Worm (Caenorhabditis elegans) whole organism, L1 larva: Measurements from ENCODE around the gene cest-9.2.
A peak's percentile ranks its signal among the peaks of the same experiment; 100 is the strongest.

ENCODE experiments used
- C04F5.9 ChIP-seq: sonication (generic microtip); optimal IDR thresholded peaks from 2 replicates; lab custom pipeline; 2016; ENCODE audit warnings: missing genetic modification characterization, missing compliant biosample characterization
- C34B4.2 ChIP-seq: sonication (generic microtip); optimal IDR thresholded peaks from 2 replicates; lab custom pipeline; 2017; ENCODE audit warnings: mild to moderate bottlenecking, missing genetic modification characterization, missing compliant biosample characterization
- F16B12.6 ChIP-seq: fragments of 150-350 bp; optimal IDR thresholded peaks from 2 replicates; lab custom pipeline; 2014; ENCODE audit warnings: missing biosample characterization, missing genetic modification characterization
- aha-1 ChIP-seq: fragments of 150-350 bp; optimal IDR thresholded peaks from 2 replicates; lab custom pipeline; 2014; ENCODE audit warnings: missing biosample characterization, missing genetic modification characterization
- alr-1 ChIP-seq: fragments of 200-800 bp; sonication (Bioruptor generic); optimal IDR thresholded peaks from 2 replicates; lab custom pipeline; 2018; ENCODE audit warnings: borderline replicate concordance, mild to moderate bottlenecking, missing genetic modification characterization, missing compliant biosample characterization
- aly-2 ChIP-seq: fragments of 150-350 bp; optimal IDR thresholded peaks from 2 replicates; lab custom pipeline; 2014; ENCODE audit warnings: missing biosample characterization, missing genetic modification characterization
- blmp-1 ChIP-seq: fragments of 150-350 bp; optimal IDR thresholded peaks from 2 replicates; lab custom pipeline; 2014; ENCODE audit warnings: missing biosample characterization, missing genetic modification characterization
- ceh-88 ChIP-seq: fragments of 200-800 bp; sonication (Bioruptor generic); IDR thresholded peaks from 2 replicates; pipeline ENCODE4 v1.3.6; 2022; ENCODE audit warnings: missing genetic modification characterization, missing compliant biosample characterization
- ces-1 ChIP-seq: fragments of 150-350 bp; optimal IDR thresholded peaks from 2 replicates; lab custom pipeline; 2014; ENCODE audit warnings: missing biosample characterization, missing genetic modification reagents, missing genetic modification characterization
- dsc-1 ChIP-seq: sonication (generic microtip); optimal IDR thresholded peaks from 2 replicates; lab custom pipeline; 2016; ENCODE audit warnings: mild to moderate bottlenecking, missing genetic modification characterization, missing compliant biosample characterization
- efl-1 ChIP-seq, 4 experiments: fragments of 150-350 bp; optimal IDR thresholded peaks in 3 of 4; peaks in 1 of 4; 1 replicate in 1 of 4; 2 replicates in 3 of 4; lab custom pipeline; 2014; ENCODE audit warnings: missing biosample characterization in 2 of 4, missing genetic modification characterization in 2 of 4, missing genetic modification reagents in 2 of 4
- efl-3 ChIP-seq: fragments of 200-800 bp; sonication (Bioruptor generic); optimal IDR thresholded peaks from 2 replicates; lab custom pipeline; 2018; ENCODE audit warnings: mild to moderate bottlenecking, missing genetic modification characterization, missing compliant biosample characterization
- egl-13 ChIP-seq: sonication (generic microtip); optimal IDR thresholded peaks from 2 replicates; lab custom pipeline; 2016; ENCODE audit warnings: missing genotype, missing genetic modification reagents, missing genetic modification characterization, missing compliant biosample characterization
- egl-27 ChIP-seq, 2 experiments: fragments of 150-350 bp in 1 of 2; sonication (generic microtip); optimal IDR thresholded peaks; 3 replicates each; lab custom pipeline; 2017 to 2018; ENCODE audit warnings: missing biosample characterization in 2 of 2, missing genetic modification characterization in 2 of 2, missing genetic modification reagents in 2 of 2
- elt-2 ChIP-seq: sonication (generic microtip); optimal IDR thresholded peaks from 2 replicates; lab custom pipeline; 2016; ENCODE audit warnings: missing genetic modification characterization, mild to moderate bottlenecking, inconsistent platforms, missing compliant biosample characterization, missing genetic modification reagents
- elt-3 ChIP-seq, 6 experiments: fragments of 150-350 bp in 1 of 6; sonication (generic microtip); optimal IDR thresholded peaks; 2 replicates each; lab custom pipeline; 2017 to 2018; ENCODE audit warnings: missing biosample characterization in 6 of 6, missing genetic modification characterization in 6 of 6, inconsistent platforms in 1 of 6
- ets-5 ChIP-seq: fragments of 200-800 bp; sonication (Bioruptor generic); IDR thresholded peaks from 2 replicates; pipeline ENCODE4 v1.3.6; 2022; ENCODE audit warnings: missing genetic modification characterization, missing compliant biosample characterization
- fkh-4 ChIP-seq: sonication (generic microtip); optimal IDR thresholded peaks from 2 replicates; lab custom pipeline; 2016; ENCODE audit warnings: missing compliant biosample characterization, missing genetic modification characterization, borderline replicate concordance
- fkh-8 ChIP-seq: sonication (generic microtip); optimal IDR thresholded peaks from 2 replicates; lab custom pipeline; 2016; ENCODE audit warnings: mild to moderate bottlenecking, missing genetic modification characterization, missing compliant biosample characterization
- irx-1 ChIP-seq: sonication (generic microtip); optimal IDR thresholded peaks from 2 replicates; lab custom pipeline; 2016; ENCODE audit warnings: missing genetic modification characterization, missing compliant biosample characterization
- jun-1 ChIP-seq: fragments of 150-350 bp; optimal IDR thresholded peaks from 2 replicates; lab custom pipeline; 2014; ENCODE audit warnings: missing biosample characterization, missing genetic modification reagents, missing genetic modification characterization
- lin-13 ChIP-seq: fragments of 150-350 bp; optimal IDR thresholded peaks from 2 replicates; lab custom pipeline; 2014; ENCODE audit warnings: missing biosample characterization, missing genetic modification reagents, missing genetic modification characterization
- lin-14 ChIP-seq: fragments of 200-800 bp; sonication (Bioruptor generic); optimal IDR thresholded peaks from 2 replicates; lab custom pipeline; 2018; ENCODE audit warnings: mild to moderate bottlenecking, missing genetic modification characterization, moderate library complexity, missing compliant biosample characterization
- lin-35 ChIP-seq, 2 experiments: fragments of 150-350 bp; optimal IDR thresholded peaks; 2 replicates each; lab custom pipeline; 2014; ENCODE audit warnings: missing biosample characterization in 2 of 2, missing genetic modification characterization in 2 of 2, missing genetic modification reagents in 2 of 2
- lin-39 ChIP-seq: fragments of 150-350 bp; optimal IDR thresholded peaks from 2 replicates; lab custom pipeline; 2014; ENCODE audit warnings: missing biosample characterization, missing genetic modification reagents, missing genetic modification characterization
- lir-3 ChIP-seq: sonication (generic microtip); optimal IDR thresholded peaks from 2 replicates; lab custom pipeline; 2016; ENCODE audit warnings: mild to moderate bottlenecking, missing genetic modification characterization, moderate library complexity, missing compliant biosample characterization; ENCODE audit not compliant: poor library complexity
- lsy-2 ChIP-seq, 2 experiments: fragments of 150-350 bp; optimal IDR thresholded peaks; 2 replicates each; lab custom pipeline; 2014; ENCODE audit warnings: missing biosample characterization in 2 of 2, missing genetic modification characterization in 2 of 2
- mab-9 ChIP-seq: fragments of 200-800 bp; sonication (Bioruptor generic); IDR thresholded peaks from 2 replicates; pipeline ENCODE4 v1.3.6; 2022; ENCODE audit warnings: missing genetic modification reagents, missing genetic modification characterization, missing compliant biosample characterization
- mdl-1 ChIP-seq, 2 experiments: fragments of 150-350 bp; optimal IDR thresholded peaks; 2 replicates each; lab custom pipeline; 2014 to 2017; ENCODE audit warnings: missing biosample characterization in 2 of 2, missing genetic modification characterization in 2 of 2, inconsistent platforms in 1 of 2
- nhr-11 ChIP-seq: fragments of 150-350 bp; optimal IDR thresholded peaks from 2 replicates; lab custom pipeline; 2014; ENCODE audit warnings: missing biosample characterization, missing genetic modification characterization
- nhr-12 ChIP-seq: sonication (generic microtip); optimal IDR thresholded peaks from 2 replicates; lab custom pipeline; 2017; ENCODE audit warnings: missing biosample characterization, missing genetic modification characterization
- nhr-19 ChIP-seq: fragments of 200-800 bp; sonication (Bioruptor generic); conservative IDR thresholded peaks from 2 replicates; pipeline ENCODE4 v1.3.6; 2022; ENCODE audit warnings: missing genetic modification characterization, missing compliant biosample characterization
- nhr-20 ChIP-seq: sonication (generic microtip); optimal IDR thresholded peaks from 2 replicates; lab custom pipeline; 2016; ENCODE audit warnings: mild to moderate bottlenecking, missing genetic modification characterization, missing compliant biosample characterization
- nhr-47 ChIP-seq: sonication (generic microtip); optimal IDR thresholded peaks from 2 replicates; lab custom pipeline; 2016; ENCODE audit warnings: mild to moderate bottlenecking, missing genetic modification characterization, moderate library complexity, missing compliant biosample characterization
- nhr-76 ChIP-seq: sonication (generic microtip); optimal IDR thresholded peaks from 2 replicates; lab custom pipeline; 2017; ENCODE audit warnings: missing biosample characterization, missing genetic modification characterization
- nhr-84 ChIP-seq: sonication (generic microtip); optimal IDR thresholded peaks from 2 replicates; lab custom pipeline; 2017; ENCODE audit warnings: missing biosample characterization, missing genetic modification characterization
- nhr-90 ChIP-seq: sonication (generic microtip); optimal IDR thresholded peaks from 2 replicates; lab custom pipeline; 2016; ENCODE audit warnings: mild to moderate bottlenecking, missing genetic modification characterization, missing compliant biosample characterization; ENCODE audit not compliant: poor library complexity
- pax-3 ChIP-seq: fragments of 200-800 bp; sonication (Bioruptor generic); optimal IDR thresholded peaks from 2 replicates; lab custom pipeline; 2018; ENCODE audit warnings: mild to moderate bottlenecking, missing genetic modification characterization, moderate library complexity, missing compliant biosample characterization
- rnt-1 ChIP-seq: sonication (generic microtip); optimal IDR thresholded peaks from 2 replicates; lab custom pipeline; 2016; ENCODE audit warnings: mild to moderate bottlenecking, missing genetic modification characterization, moderate library complexity, missing compliant biosample characterization
- skn-1 ChIP-seq: fragments of 150-350 bp; optimal IDR thresholded peaks from 2 replicates; lab custom pipeline; 2014; ENCODE audit warnings: missing biosample characterization, missing genetic modification characterization
- snpc-4 ChIP-seq: fragments of 150-350 bp; optimal IDR thresholded peaks from 2 replicates; lab custom pipeline; 2014; ENCODE audit warnings: missing biosample characterization, missing genetic modification characterization
- snu-23 ChIP-seq: sonication (generic microtip); optimal IDR thresholded peaks from 2 replicates; lab custom pipeline; 2016; ENCODE audit warnings: missing genetic modification characterization, missing compliant biosample characterization
- sptf-1 ChIP-seq: fragments of 150-350 bp; optimal IDR thresholded peaks from 2 replicates; lab custom pipeline; 2014; ENCODE audit warnings: missing biosample characterization, missing genetic modification characterization
- sup-37 ChIP-seq: fragments of 200-800 bp; sonication (Bioruptor generic); optimal IDR thresholded peaks from 2 replicates; lab custom pipeline; 2018; ENCODE audit warnings: mild to moderate bottlenecking, missing genetic modification characterization, missing compliant biosample characterization
- swsn-7 ChIP-seq: sonication (generic microtip); optimal IDR thresholded peaks from 2 replicates; lab custom pipeline; 2016; ENCODE audit warnings: missing genetic modification characterization, missing compliant biosample characterization
- tbx-2 ChIP-seq: sonication (generic microtip); optimal IDR thresholded peaks from 2 replicates; lab custom pipeline; 2016; ENCODE audit warnings: missing genetic modification characterization, missing compliant biosample characterization
- unc-62 ChIP-seq: fragments of 150-350 bp; optimal IDR thresholded peaks from 2 replicates; lab custom pipeline; 2014; ENCODE audit warnings: missing biosample characterization, missing genetic modification reagents, missing genetic modification characterization
- unc-98 ChIP-seq: fragments of 200-800 bp; sonication (Bioruptor generic); IDR thresholded peaks from 2 replicates; pipeline ENCODE4 v1.3.6; 2022; ENCODE audit warnings: missing genetic modification characterization, missing compliant biosample characterization
- zag-1 ChIP-seq: fragments of 150-350 bp; optimal IDR thresholded peaks from 2 replicates; lab custom pipeline; 2014; ENCODE audit warnings: missing biosample characterization, missing genetic modification characterization
- zip-4 ChIP-seq: fragments of 200-800 bp; sonication (Bioruptor generic); optimal IDR thresholded peaks from 2 replicates; lab custom pipeline; 2018; ENCODE audit warnings: mild to moderate bottlenecking, missing genetic modification characterization, moderate library complexity, missing compliant biosample characterization
- ztf-4 ChIP-seq: fragments of 150-350 bp; optimal IDR thresholded peaks from 2 replicates; lab custom pipeline; 2014; ENCODE audit warnings: missing biosample characterization, missing genetic modification characterization

The cest-9.2 gene

ce11 chrX:12176394-12176793, 45.5 kb upstream of the cest-9.2 start (continued):
- TF ChIP-seq elt-2 (tag; lab: Kevin White, UChicago) (no peak), unc-98 (GFP tag; lab: Robert Waterston, UW) (no peak), mdl-1 (tag; optimal IDR thresholded peaks at IDR 0.05; lab: Kevin White, UChicago) (peak in 1 of 2 experiments; percentile 24), ztf-4 (peak; percentile 50), skn-1 (peak; percentile 68), nhr-12 (tag; lab: Kevin White, UChicago) (no peak), mab-9 (no peak), swsn-7 (tag; lab: Kevin White, UChicago) (no peak), ceh-88 (GFP tag; lab: Robert Waterston, UW) (no peak), C04F5.9 (tag; lab: Kevin White, UChicago) (no peak), pax-3 (tag; lab: Kevin White, UChicago) (no peak), sptf-1 (tag; lab: Kevin White, UChicago) (no peak), tbx-2 (no peak), zip-4 (no peak), F16B12.6 (tag; lab: Kevin White, UChicago) (no peak), fkh-8 (tag; lab: Kevin White, UChicago) (no peak), egl-27 (tag; optimal IDR thresholded peaks at IDR 0.05; lab: Kevin White, UChicago) (no peak), egl-13 (tag; lab: Kevin White, UChicago) (no peak), nhr-19 (GFP tag; lab: Robert Waterston, UW) (no peak), snpc-4 (no peak), ets-5 (no peak), C34B4.2 (tag; lab: Kevin White, UChicago) (no peak), jun-1 (tag; lab: Kevin White, UChicago) (no peak), nhr-20 (peak; percentile 61), unc-62 (no peak), lin-14 (GFP tag; lab: Kevin White, UChicago) (peak; percentile 35), lin-35 (GFP tag; optimal IDR thresholded peaks at IDR 0.05; lab: Kevin White, UChicago) (peak in 1 of 2 experiments; percentile 1), nhr-47 (tag; lab: Kevin White, UChicago) (peak; percentile 2), aly-2 (tag; lab: Kevin White, UChicago) (no peak), rnt-1 (tag; lab: Kevin White, UChicago) (peak; percentile 30), nhr-76 (no peak), sup-37 (GFP tag; lab: Kevin White, UChicago) (no peak), fkh-4 (tag; lab: Kevin White, UChicago) (no peak), irx-1 (tag; lab: Kevin White, UChicago) (peak; percentile 11), lir-3 (tag; lab: Kevin White, UChicago) (no peak), lin-39 (tag; lab: Kevin White, UChicago) (no peak), efl-3 (GFP tag; lab: Kevin White, UChicago) (no peak), lsy-2 (tag; optimal IDR thresholded peaks at IDR 0.05; lab: Kevin White, UChicago) (peak in 1 of 2 experiments; percentile 54)

ce11 chrX:12176873-12177293, 45.0 kb upstream of the cest-9.2 start:
- no peak for TF ChIP-seq alr-1 (tag; lab: Kevin White, UChicago)
- no peak for TF ChIP-seq C04F5.9 (tag; lab: Kevin White, UChicago)
- no peak for TF ChIP-seq C34B4.2 (tag; lab: Kevin White, UChicago)
- TF ChIP-seq efl-1 (optimal IDR thresholded peaks at IDR 0.05; lab: Kevin White, UChicago) = no peak
- no peak for TF ChIP-seq efl-1 (GFP tag; optimal IDR thresholded peaks at IDR 0.05 in 1 of 2; lab: Kevin White, UChicago)
- no peak for TF ChIP-seq lin-13 (GFP tag; lab: Kevin White, UChicago)
- no peak for TF ChIP-seq zag-1 (tag; lab: Kevin White, UChicago)
- TF ChIP-seq unc-62 = no peak
- TF ChIP-seq snpc-4 = no peak
- no peak for TF ChIP-seq lir-3 (tag; lab: Kevin White, UChicago)
- no peak for TF ChIP-seq nhr-11 (tag; lab: Kevin White, UChicago)
- TF ChIP-seq dsc-1 (tag; lab: Kevin White, UChicago) = no peak
- TF ChIP-seq lsy-2 (tag; optimal IDR thresholded peaks at IDR 0.05; lab: Kevin White, UChicago) = peak in 1 of 2 experiments; percentile 55
- TF ChIP-seq snu-23 = no peak
- no peak for TF ChIP-seq fkh-4 (tag; lab: Kevin White, UChicago)
- TF ChIP-seq nhr-20 = peak; percentile 8
- no peak for TF ChIP-seq nhr-84 (tag; lab: Kevin White, UChicago)
- TF ChIP-seq aha-1 (tag; lab: Kevin White, UChicago) = no peak
- TF ChIP-seq nhr-90 (tag; lab: Kevin White, UChicago) = no peak
- no peak for TF ChIP-seq tbx-2
- peak; percentile 66 for TF ChIP-seq lin-14 (GFP tag; lab: Kevin White, UChicago)
- TF ChIP-seq elt-3 (tag; optimal IDR thresholded peaks at IDR 0.05; lab: Kevin White, UChicago) = no peak
- no peak for TF ChIP-seq blmp-1 (tag; lab: Kevin White, UChicago)
- TF ChIP-seq ces-1 = no peak
